Worm (Caenorhabditis elegans): ENCODE measurements around the gene tofu-7.

Gene tofu-7

DNA sequence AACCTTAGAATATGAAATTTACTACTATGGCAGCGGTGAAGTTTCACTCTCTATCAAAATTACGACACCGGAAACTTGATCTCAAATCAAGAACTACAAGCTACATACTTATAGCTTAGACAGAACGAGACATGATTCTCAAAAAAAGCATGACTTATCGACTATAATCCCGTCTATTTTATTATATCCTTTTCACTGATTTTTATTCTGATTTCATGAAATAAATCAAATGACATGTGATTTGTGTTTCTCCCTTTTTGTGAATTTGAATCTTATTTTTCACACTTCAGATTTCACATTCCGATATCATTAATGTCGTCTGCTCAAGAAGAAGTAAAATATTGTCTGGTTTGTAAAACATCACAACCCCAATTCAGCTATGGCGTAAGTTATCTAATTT lies 15.2 kb upstream of the tofu-7 start, which contains the start of gene ZK418.11:
ZK418.11 (plus strand) TSS at position 289 of the 400 bp plus-strand sequence.
- no peak for TF ChIP-seq W03F9.2 (tag; optimal IDR thresholded peaks at IDR 0.05)
- TF ChIP-seq him-1 (tag; optimal IDR thresholded peaks at IDR 0.05): no peak
- no peak for TF ChIP-seq dao-5 (tag; optimal IDR thresholded peaks at IDR 0.05)

DNA sequence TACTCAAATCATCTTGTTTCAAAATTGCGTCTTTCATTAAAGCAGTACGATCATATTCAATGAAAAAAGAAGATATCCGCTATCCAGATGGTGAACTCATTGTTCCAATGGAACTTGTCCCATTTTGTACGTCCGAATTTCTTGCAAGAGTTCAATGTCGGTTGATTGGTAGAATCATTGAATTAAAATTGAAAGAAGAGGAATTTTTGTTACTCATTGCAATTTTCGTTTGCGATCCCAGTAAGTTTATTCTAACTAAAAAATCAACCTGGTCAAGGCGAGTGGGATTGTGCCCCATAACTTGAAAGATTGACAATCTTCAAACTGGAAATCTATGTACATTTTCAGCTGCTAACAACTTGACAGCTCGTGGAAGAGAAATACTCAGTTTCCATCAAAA lies 11.7 kb upstream of the tofu-7 start:
- TF ChIP-seq dao-5 (tag; optimal IDR thresholded peaks at IDR 0.05) (no peak), W03F9.2 (tag; optimal IDR thresholded peaks at IDR 0.05) (no peak), him-1 (tag; optimal IDR thresholded peaks at IDR 0.05) (no peak)

DNA sequence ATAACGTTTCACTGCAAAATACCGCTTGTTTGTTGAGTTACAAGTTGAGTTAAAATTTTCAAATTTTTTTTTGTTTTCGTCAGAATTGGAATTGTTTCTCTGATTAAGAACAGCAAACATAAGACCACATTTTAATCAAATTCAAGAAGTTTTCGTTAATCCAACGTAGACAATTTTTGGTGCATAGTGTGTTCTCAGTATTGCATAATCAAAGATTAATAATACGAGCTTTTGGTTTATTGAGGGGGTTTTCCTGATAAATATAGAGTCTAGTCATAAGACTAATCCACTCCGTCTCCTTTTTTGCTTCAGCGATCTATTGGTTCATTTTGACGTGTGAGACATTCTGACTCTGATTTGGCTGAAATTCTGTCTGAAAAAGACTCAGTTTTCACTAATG lies 10.3 kb upstream of the tofu-7 start, which contains the start of gene nhr-9:
nhr-9 (plus strand) TSS at position 307 of the 400 bp plus-strand sequence.
- TF ChIP-seq him-1 (tag; optimal IDR thresholded peaks at IDR 0.05) (no peak), dao-5 (tag; optimal IDR thresholded peaks at IDR 0.05) (no peak), W03F9.2 (tag; optimal IDR thresholded peaks at IDR 0.05) (no peak)

DNA sequence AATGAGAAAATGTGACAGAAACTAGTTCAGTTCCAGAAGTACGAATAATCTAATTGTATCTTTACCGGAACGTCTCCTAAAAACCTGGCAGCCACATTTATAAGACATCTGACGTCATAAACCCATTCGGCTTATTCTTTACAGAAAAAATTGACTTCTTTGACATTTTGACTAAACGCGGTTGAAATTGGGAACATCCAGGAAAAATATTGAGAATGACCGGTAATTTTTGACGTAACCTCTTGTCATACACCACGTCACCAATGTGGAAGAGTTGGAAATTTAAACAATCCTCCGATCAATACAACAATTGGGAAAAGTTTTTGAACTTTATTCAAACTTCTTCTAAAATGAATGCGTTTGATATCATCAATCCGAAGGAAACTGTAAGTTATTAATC lies 6.2 kb upstream of the tofu-7 start, which contains the start of gene ZK418.2:
ZK418.2 (plus strand) TSS at position 301 of the 400 bp plus-strand sequence.
- TF ChIP-seq dao-5 (tag; optimal IDR thresholded peaks at IDR 0.05) (no peak), W03F9.2 (tag; optimal IDR thresholded peaks at IDR 0.05) (no peak), him-1 (tag; optimal IDR thresholded peaks at IDR 0.05) (no peak)

DNA sequence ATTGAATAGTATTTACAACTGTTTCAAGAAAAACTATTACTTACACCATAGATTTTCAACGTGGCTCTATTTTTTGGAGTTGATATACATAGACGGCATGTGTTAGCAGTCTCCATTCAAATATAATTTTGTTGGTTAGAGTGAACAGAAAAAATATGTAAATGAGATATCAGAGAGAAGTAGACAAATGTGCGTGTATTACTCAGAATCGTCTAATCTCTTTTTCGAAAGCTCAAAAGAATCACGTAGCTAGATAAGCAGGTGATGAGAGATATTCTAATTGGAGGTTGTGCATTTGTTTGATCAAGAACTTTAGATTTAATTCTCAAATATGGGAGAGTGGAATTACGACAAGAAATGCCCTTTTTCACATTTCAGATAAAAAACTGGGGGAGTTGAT lies 5.7 kb upstream of the tofu-7 start, which contains the start of gene ZK418.10:
ZK418.10 (minus strand) TSS at position 148 of the 400 bp plus-strand sequence.
- no peak for TF ChIP-seq him-1 (tag; optimal IDR thresholded peaks at IDR 0.05)
- no peak for TF ChIP-seq W03F9.2 (tag; optimal IDR thresholded peaks at IDR 0.05)
- TF ChIP-seq dao-5 (tag; optimal IDR thresholded peaks at IDR 0.05): no peak

DNA sequence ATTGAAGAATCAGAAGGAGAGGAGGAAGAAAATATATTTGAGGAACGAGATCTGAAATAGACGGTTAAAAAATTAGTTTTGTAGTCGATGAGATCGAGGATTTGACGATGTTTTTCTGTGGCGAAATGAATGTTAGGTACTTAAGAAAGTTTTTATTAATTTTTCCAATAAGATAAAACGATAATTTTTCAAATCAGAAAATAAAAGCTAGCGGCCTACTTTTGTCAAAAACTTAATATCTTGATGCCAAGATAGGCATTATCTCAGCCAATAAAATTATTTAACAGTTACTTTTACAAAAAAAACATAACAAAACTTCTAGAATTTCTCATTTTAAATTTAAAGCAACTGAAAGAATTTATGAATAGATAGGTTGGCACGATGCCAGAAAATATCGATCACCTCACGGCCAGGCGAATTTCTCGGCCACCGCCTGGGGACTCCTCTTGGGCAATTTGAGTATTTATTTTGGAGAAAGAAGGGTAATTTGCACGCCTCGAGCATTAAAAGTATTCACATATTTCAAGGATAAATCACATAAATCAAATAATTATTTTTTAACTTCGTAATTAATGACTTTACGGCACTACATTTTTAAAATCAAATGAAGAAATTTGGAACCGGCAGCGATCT lies 3.0 kb upstream of the tofu-7 start, which contains the start of gene fubl-2:
fubl-2 (minus strand) TSS at position 51 of the 633 bp plus-strand sequence.
- TF ChIP-seq W03F9.2 (tag; optimal IDR thresholded peaks at IDR 0.05) (peak; percentile 81), him-1 (tag; optimal IDR thresholded peaks at IDR 0.05) (no peak), dao-5 (tag; optimal IDR thresholded peaks at IDR 0.05) (no peak)

DNA sequence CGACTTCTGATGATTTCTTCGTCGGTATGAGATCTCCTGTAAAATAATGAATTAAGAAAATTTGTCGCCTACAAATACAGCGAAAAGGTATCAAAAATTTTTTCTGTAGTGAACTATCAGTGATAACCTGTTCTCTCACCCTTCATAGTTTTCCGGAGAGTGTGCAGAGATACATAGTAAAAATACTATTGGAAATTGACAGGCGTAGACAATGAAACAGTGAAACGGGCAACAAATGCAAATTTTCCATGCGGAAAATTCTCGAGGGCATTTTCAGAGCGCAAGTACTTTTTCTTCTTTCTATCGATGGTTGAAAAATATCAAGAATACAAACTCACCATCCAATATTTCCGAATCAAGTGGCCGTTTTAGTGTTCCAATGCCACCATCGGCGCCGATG lies 2.4 kb upstream of the tofu-7 start:
- TF ChIP-seq him-1 (tag; optimal IDR thresholded peaks at IDR 0.05) (no peak), W03F9.2 (tag; optimal IDR thresholded peaks at IDR 0.05) (no peak), dao-5 (tag; optimal IDR thresholded peaks at IDR 0.05) (no peak)

DNA sequence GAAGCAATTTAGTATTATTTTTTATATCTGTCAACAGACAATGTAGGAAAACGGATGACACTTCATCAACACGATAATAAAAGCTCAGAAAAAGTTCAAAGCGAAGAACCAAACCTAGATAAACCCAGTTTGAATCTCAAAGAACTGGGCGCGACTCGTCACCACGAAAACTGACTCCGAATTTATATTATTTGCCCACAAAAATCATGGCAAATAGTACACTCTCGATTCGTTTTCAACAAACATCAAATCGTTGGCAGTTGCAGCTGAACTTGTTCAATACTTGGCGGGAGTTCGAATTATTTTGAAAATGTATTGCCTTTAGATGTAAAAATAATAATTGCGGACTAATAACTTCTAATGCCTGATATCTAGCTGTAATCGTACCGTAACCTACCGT lies 1.7 kb downstream of the tofu-7 start:
- no peak for TF ChIP-seq W03F9.2 (tag; optimal IDR thresholded peaks at IDR 0.05)
- no peak for TF ChIP-seq him-1 (tag; optimal IDR thresholded peaks at IDR 0.05)
- no peak for TF ChIP-seq dao-5 (tag; optimal IDR thresholded peaks at IDR 0.05)

DNA sequence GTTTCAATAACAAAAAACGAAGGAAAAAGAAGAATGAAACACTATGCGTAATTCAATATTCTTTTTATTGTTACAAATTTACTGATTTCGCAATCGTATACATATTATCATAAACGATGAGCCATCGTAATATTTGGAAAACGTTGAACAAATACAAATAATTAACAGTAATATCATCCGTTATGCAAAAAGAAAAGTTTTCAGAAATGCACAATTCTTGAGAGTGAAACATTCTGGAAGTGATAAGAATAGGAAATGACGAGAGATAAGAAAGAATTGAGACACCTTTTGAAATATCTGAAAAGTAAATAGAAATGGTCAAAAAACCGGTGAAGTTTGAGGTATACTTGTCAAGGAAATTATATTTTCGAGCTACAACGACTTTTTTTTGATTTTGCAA lies 3.3 kb downstream of the tofu-7 start:
- TF ChIP-seq W03F9.2 (tag; optimal IDR thresholded peaks at IDR 0.05) (no peak), him-1 (tag; optimal IDR thresholded peaks at IDR 0.05) (no peak), dao-5 (tag; optimal IDR thresholded peaks at IDR 0.05) (no peak)

DNA sequence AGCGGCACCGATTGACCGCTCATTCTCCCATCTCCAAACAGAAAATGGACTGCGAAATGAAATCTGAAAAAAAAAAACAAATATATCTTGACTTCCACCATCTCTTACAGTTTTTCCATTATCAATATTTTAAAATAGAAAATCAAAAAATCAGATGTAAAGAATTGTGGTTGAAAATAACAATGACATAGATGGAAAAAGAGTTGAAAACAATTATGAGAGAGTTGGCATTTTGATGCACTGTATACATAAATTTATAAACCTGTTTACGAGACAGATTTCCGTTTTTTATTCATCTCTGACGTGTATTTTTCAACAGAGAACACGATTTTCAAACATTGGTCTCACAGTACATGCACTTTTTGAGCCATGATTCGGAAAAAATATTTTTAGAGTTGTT lies 4.1 kb downstream of the tofu-7 start, which contains the start of gene ZK418.7:
ZK418.7 (minus strand) TSS at position 101 of the 400 bp plus-strand sequence.
- no peak for TF ChIP-seq him-1 (tag; optimal IDR thresholded peaks at IDR 0.05)
- no peak for TF ChIP-seq W03F9.2 (tag; optimal IDR thresholded peaks at IDR 0.05)
- TF ChIP-seq dao-5 (tag; optimal IDR thresholded peaks at IDR 0.05): no peak

DNA sequence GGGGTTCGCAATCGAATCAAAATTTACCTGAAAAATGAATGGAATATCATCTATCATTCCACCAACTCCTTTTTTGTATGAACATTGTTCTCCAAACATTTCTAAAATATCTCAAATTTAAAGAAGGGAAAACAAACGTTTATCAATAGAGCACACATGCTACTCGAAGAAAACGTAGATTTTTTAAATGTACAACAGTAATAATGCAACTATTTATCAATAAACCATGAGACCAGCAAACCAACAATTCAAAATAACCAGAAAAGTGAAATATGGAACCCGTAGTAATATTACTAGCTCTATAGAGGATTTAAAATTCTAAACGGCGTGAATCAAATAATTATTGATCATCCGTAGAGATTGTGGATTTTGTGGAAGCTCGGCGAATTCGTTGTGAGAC lies 6.1 kb downstream of the tofu-7 start, which contains the start of gene ZK418.6:
ZK418.6 (minus strand) TSS at position 101 of the 400 bp plus-strand sequence.
- TF ChIP-seq dao-5 (tag; optimal IDR thresholded peaks at IDR 0.05) (no peak), W03F9.2 (tag; optimal IDR thresholded peaks at IDR 0.05) (no peak), him-1 (tag; optimal IDR thresholded peaks at IDR 0.05) (no peak)

DNA sequence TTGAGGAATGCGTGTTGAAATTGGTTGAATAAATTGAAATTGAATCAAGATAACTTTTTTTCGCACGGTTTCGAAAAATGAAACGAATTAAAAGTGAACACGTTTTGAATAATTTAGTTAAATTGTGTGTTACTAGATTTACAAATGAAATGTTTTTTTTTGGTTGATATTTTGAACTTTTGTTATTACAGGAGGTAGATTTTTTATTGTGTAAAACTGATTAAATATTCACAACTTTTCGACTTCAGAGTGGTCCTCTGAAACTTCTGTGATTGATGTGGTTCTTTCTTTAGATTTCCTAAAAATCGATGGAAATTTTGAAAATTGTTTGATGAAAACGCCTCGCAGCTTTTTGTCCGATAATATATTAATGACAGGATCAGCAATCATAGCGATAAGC lies 8.4 kb downstream of the tofu-7 start, which contains the start of gene ZK418.13:
ZK418.13 (minus strand) TSS at position 101 of the 400 bp plus-strand sequence.
- TF ChIP-seq W03F9.2 (tag; optimal IDR thresholded peaks at IDR 0.05) (no peak), dao-5 (tag; optimal IDR thresholded peaks at IDR 0.05) (no peak), him-1 (tag; optimal IDR thresholded peaks at IDR 0.05) (no peak)

DNA sequence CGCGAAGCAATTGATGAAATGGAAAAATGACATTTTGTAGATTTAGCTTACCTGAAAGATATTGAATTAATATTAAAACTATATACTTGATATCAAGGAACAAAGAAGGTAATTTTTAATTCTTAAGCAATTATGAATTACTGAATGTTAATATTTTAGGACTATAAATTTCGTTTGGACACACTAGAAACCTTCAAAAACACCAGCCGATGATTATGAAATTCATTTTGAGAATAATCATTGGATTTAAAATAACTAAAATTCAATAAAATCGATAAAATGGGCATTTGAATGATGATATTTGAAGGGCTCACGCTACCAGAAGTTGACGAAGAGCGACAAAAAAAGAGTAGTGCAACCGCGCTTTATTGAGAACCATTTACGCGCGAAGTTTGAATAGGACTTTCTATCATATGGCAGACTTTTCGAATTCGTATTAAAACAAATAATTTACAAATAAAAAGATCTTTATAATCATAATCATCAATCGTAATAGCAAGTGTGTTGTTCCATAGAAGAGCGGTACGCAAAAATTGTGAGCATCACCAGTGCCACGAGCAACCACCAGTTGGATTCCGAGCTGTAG lies 10.9 kb downstream of the tofu-7 start, which contains the start of gene ZK418.5:
ZK418.5 (minus strand) TSS at position 51 of the 586 bp plus-strand sequence.
- TF ChIP-seq him-1 (tag; optimal IDR thresholded peaks at IDR 0.05) (no peak), W03F9.2 (tag; optimal IDR thresholded peaks at IDR 0.05) (no peak), dao-5 (tag; optimal IDR thresholded peaks at IDR 0.05) (no peak)

DNA sequence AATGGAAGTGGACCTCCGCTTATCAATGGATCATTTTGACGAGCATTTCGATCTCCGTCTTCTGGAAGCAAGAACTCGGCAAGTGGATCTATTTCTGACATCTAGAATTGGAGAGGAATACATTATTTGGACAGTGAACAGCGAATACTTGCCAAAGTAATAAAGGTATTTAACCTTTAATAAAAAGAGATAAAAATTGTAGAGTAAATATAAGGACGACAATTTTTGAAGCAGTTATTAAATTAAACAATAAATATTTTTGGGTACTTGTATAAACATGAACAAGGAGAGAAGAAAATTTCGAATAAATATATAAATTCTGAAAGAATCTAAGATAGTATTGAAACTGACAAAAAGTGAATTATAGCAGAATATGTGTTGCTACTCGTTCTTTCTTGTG lies 12.4 kb downstream of the tofu-7 start, which contains the start of gene lin-37:
lin-37 (minus strand) TSS at position 101 of the 400 bp plus-strand sequence.
- TF ChIP-seq dao-5 (tag; optimal IDR thresholded peaks at IDR 0.05): no peak
- no peak for TF ChIP-seq him-1 (tag; optimal IDR thresholded peaks at IDR 0.05)
- TF ChIP-seq W03F9.2 (tag; optimal IDR thresholded peaks at IDR 0.05): no peak
